Worm (Caenorhabditis elegans) whole organism, late embryonic: ENCODE measurements around the gene srbc-58.

ENCODE experiments used
- C38D4.7 ChIP-seq: fragments of 200-800 bp; sonication (Bioruptor generic); optimal IDR thresholded peaks from 2 replicates; lab custom pipeline; 2018; ENCODE audit warnings: mild to moderate bottlenecking, missing genetic modification characterization, moderate library complexity, missing compliant biosample characterization
- F13H6.1 ChIP-seq: sonication (generic microtip); optimal IDR thresholded peaks from 2 replicates; lab custom pipeline; 2016; ENCODE audit warnings: missing genetic modification characterization, missing compliant biosample characterization
- K02D7.2 ChIP-seq: sonication (generic microtip); optimal IDR thresholded peaks from 2 replicates; lab custom pipeline; 2017; ENCODE audit warnings: mild to moderate bottlenecking, missing genetic modification characterization, missing compliant biosample characterization
- T23F11.4 ChIP-seq: fragments of 200-800 bp; sonication (Bioruptor generic); optimal IDR thresholded peaks from 2 replicates; lab custom pipeline; 2018; ENCODE audit warnings: mild to moderate bottlenecking, missing genetic modification characterization, missing compliant biosample characterization
- Y22D7AL.16 ChIP-seq: sonication (generic microtip); optimal IDR thresholded peaks from 2 replicates; lab custom pipeline; 2016; ENCODE audit warnings: missing genetic modification characterization, missing compliant biosample characterization
- ama-1 ChIP-seq: fragments of 150-350 bp; optimal IDR thresholded peaks from 2 replicates; lab custom pipeline; 2014
- ceh-18 ChIP-seq: sonication (generic microtip); optimal IDR thresholded peaks from 2 replicates; lab custom pipeline; 2016; ENCODE audit warnings: missing genetic modification characterization, missing compliant biosample characterization
- ceh-19 ChIP-seq: fragments of 200-800 bp; sonication (Bioruptor generic); optimal IDR thresholded peaks from 2 replicates; lab custom pipeline; 2018; ENCODE audit warnings: mild to moderate bottlenecking, missing genetic modification characterization, missing compliant biosample characterization
- ceh-2 ChIP-seq: sonication (generic microtip); optimal IDR thresholded peaks from 2 replicates; lab custom pipeline; 2016; ENCODE audit warnings: missing genotype, missing genetic modification characterization, missing compliant biosample characterization
- ceh-24 ChIP-seq: sonication (generic microtip); optimal IDR thresholded peaks from 2 replicates; lab custom pipeline; 2016; ENCODE audit warnings: mild to moderate bottlenecking, missing genetic modification characterization, missing compliant biosample characterization
- ceh-30 ChIP-seq: fragments of 150-350 bp; optimal IDR thresholded peaks from 2 replicates; lab custom pipeline; 2014; ENCODE audit warnings: missing biosample characterization, missing genetic modification characterization
- ceh-31 ChIP-seq: sonication (generic microtip); optimal IDR thresholded peaks from 2 replicates; lab custom pipeline; 2016; ENCODE audit warnings: missing genetic modification characterization, missing compliant biosample characterization
- ceh-34 ChIP-seq: sonication (generic microtip); optimal IDR thresholded peaks from 2 replicates; lab custom pipeline; 2016; ENCODE audit warnings: mild to moderate bottlenecking, missing genetic modification characterization, missing compliant biosample characterization
- ceh-45 ChIP-seq: fragments of 200-800 bp; sonication (Bioruptor generic); IDR thresholded peaks from 2 replicates; pipeline ENCODE4 v1.3.6; 2022; ENCODE audit warnings: missing genetic modification reagents, missing genetic modification characterization, missing compliant biosample characterization
- ceh-48 ChIP-seq: sonication (generic microtip); optimal IDR thresholded peaks from 2 replicates; lab custom pipeline; 2016; ENCODE audit warnings: missing genetic modification characterization, inconsistent platforms, missing compliant biosample characterization
- ceh-9 ChIP-seq: sonication (generic microtip); optimal IDR thresholded peaks from 2 replicates; lab custom pipeline; 2016; ENCODE audit warnings: mild to moderate bottlenecking, missing genetic modification characterization, inconsistent platforms, missing compliant biosample characterization
- che-1 ChIP-seq: sonication (generic microtip); optimal IDR thresholded peaks from 2 replicates; lab custom pipeline; 2016; ENCODE audit warnings: mild to moderate bottlenecking, missing genetic modification characterization, missing compliant biosample characterization
- dmd-4 ChIP-seq: sonication (generic microtip); optimal IDR thresholded peaks from 2 replicates; lab custom pipeline; 2016; ENCODE audit warnings: borderline replicate concordance, missing genetic modification characterization, missing compliant biosample characterization
- dve-1 ChIP-seq: sonication (generic microtip); optimal IDR thresholded peaks from 2 replicates; lab custom pipeline; 2017; ENCODE audit warnings: antibody characterized with exemption, mild to moderate bottlenecking, missing genetic modification characterization, missing compliant biosample characterization
- elt-2 ChIP-seq: sonication (generic microtip); optimal IDR thresholded peaks from 2 replicates; lab custom pipeline; 2016; ENCODE audit warnings: missing genetic modification reagents, missing genetic modification characterization, missing compliant biosample characterization
- elt-4 ChIP-seq: sonication (generic microtip); optimal IDR thresholded peaks from 2 replicates; lab custom pipeline; 2016; ENCODE audit warnings: missing genetic modification characterization, missing compliant biosample characterization
- fkh-6 ChIP-seq: sonication (generic microtip); optimal IDR thresholded peaks from 2 replicates; lab custom pipeline; 2016; ENCODE audit warnings: missing genetic modification characterization, missing compliant biosample characterization
- hlh-15 ChIP-seq: sonication (generic microtip); optimal IDR thresholded peaks from 2 replicates; lab custom pipeline; 2016; ENCODE audit warnings: missing genetic modification characterization, missing compliant biosample characterization
- hlh-30 ChIP-seq: sonication (generic microtip); optimal IDR thresholded peaks from 2 replicates; lab custom pipeline; 2017; ENCODE audit warnings: antibody characterized with exemption, missing genetic modification characterization, missing compliant biosample characterization; ENCODE audit not compliant: insufficient read depth
- hlh-8 ChIP-seq: sonication (generic microtip); optimal IDR thresholded peaks from 2 replicates; lab custom pipeline; 2016; ENCODE audit warnings: missing genotype, missing genetic modification characterization, missing compliant biosample characterization
- lim-6 ChIP-seq: sonication (generic microtip); optimal IDR thresholded peaks from 2 replicates; lab custom pipeline; 2016; ENCODE audit warnings: missing genetic modification characterization, missing compliant biosample characterization
- nfya-1 ChIP-seq: sonication (generic microtip); optimal IDR thresholded peaks from 2 replicates; lab custom pipeline; 2017; ENCODE audit warnings: missing genetic modification characterization, mild to moderate bottlenecking, missing compliant biosample characterization, antibody characterized with exemption, moderate library complexity
- nhr-232 ChIP-seq: sonication (generic microtip); optimal IDR thresholded peaks from 2 replicates; lab custom pipeline; 2016; ENCODE audit warnings: missing genetic modification characterization, missing compliant biosample characterization
- odd-2 ChIP-seq: sonication (generic microtip); optimal IDR thresholded peaks from 2 replicates; lab custom pipeline; 2017; ENCODE audit warnings: antibody characterized with exemption, mild to moderate bottlenecking, missing genetic modification characterization, missing compliant biosample characterization
- pax-1 ChIP-seq: fragments of 150-350 bp; optimal IDR thresholded peaks from 2 replicates; lab custom pipeline; 2014; ENCODE audit warnings: missing biosample characterization, missing genetic modification characterization
- pha-4 ChIP-seq: fragments of 150-350 bp; optimal IDR thresholded peaks from 2 replicates; lab custom pipeline; 2018; ENCODE audit warnings: missing biosample characterization, missing genetic modification reagents, missing genetic modification characterization
- ref-2 ChIP-seq: sonication (generic microtip); optimal IDR thresholded peaks from 2 replicates; lab custom pipeline; 2016; ENCODE audit warnings: missing genetic modification characterization, missing compliant biosample characterization
- rnt-1 ChIP-seq: sonication (generic microtip); optimal IDR thresholded peaks from 2 replicates; lab custom pipeline; 2016; ENCODE audit warnings: missing genetic modification characterization, missing compliant biosample characterization
- sdc-2 ChIP-seq: sonication (generic microtip); optimal IDR thresholded peaks from 2 replicates; lab custom pipeline; 2016; ENCODE audit warnings: missing genotype, missing genetic modification characterization, missing compliant biosample characterization
- sox-4 ChIP-seq: sonication (generic microtip); optimal IDR thresholded peaks from 2 replicates; lab custom pipeline; 2017; ENCODE audit warnings: mild to moderate bottlenecking, missing genetic modification characterization, inconsistent platforms, missing compliant biosample characterization
- syd-9 ChIP-seq: sonication (generic microtip); optimal IDR thresholded peaks from 2 replicates; lab custom pipeline; 2016; ENCODE audit warnings: mild to moderate bottlenecking, missing genetic modification characterization, moderate library complexity, missing compliant biosample characterization
- unc-42 ChIP-seq: sonication (generic microtip); optimal IDR thresholded peaks from 2 replicates; lab custom pipeline; 2016; ENCODE audit warnings: missing genotype, missing genetic modification characterization, missing compliant biosample characterization
- unc-55 ChIP-seq: sonication (generic microtip); optimal IDR thresholded peaks from 2 replicates; lab custom pipeline; 2017; ENCODE audit warnings: missing biosample characterization, missing genetic modification reagents, missing genetic modification characterization
- zip-5 ChIP-seq: sonication (generic microtip); optimal IDR thresholded peaks from 2 replicates; lab custom pipeline; 2016; ENCODE audit warnings: missing genetic modification characterization, missing compliant biosample characterization

The srbc-58 gene

ce11 chrV:761235-761634, 13.6 kb upstream of the srbc-58 start, which contains the start of gene C05E4.15:
Gene C05E4.15, minus strand, starts transcription at chrV:761335.
- TF ChIP-seq pha-4 (tag; lab: Kevin White, UChicago) (no peak), ref-2 (tag; lab: Kevin White, UChicago) (no peak), ceh-30 (tag; lab: Kevin White, UChicago) (no peak), rnt-1 (tag; lab: Kevin White, UChicago) (no peak), syd-9 (tag; lab: Kevin White, UChicago) (no peak), ceh-19 (GFP tag; lab: Kevin White, UChicago) (no peak)

- TF ChIP-seq unc-55 (GFP tag; lab: Kevin White, UChicago) (no peak), dmd-4 (tag; lab: Kevin White, UChicago) (no peak), lim-6 (no peak), ceh-31 (tag; lab: Kevin White, UChicago) (no peak), elt-4 (tag; lab: Kevin White, UChicago) (no peak), Y22D7AL.16 (tag; lab: Kevin White, UChicago) (no peak), ceh-2 (tag; lab: Kevin White, UChicago) (no peak), sdc-2 (tag; lab: Kevin White, UChicago) (no peak)
Measured at ce11 chrV:761882-762281, 12.9 kb upstream of the srbc-58 start, which contains the start of gene C05E4.12. Gene C05E4.12, minus strand, starts transcription at chrV:761982.

- TF ChIP-seq ceh-24 (tag; lab: Kevin White, UChicago) (no peak), T23F11.4 (GFP tag; lab: Kevin White, UChicago) (no peak), che-1 (tag; lab: Kevin White, UChicago) (no peak), ref-2 (tag; lab: Kevin White, UChicago) (no peak), C38D4.7 (GFP tag; lab: Kevin White, UChicago) (no peak), odd-2 (tag; lab: Kevin White, UChicago) (no peak), lim-6 (no peak), ceh-9 (no peak), dmd-4 (tag; lab: Kevin White, UChicago) (no peak), nhr-232 (tag; lab: Kevin White, UChicago) (no peak), fkh-6 (tag; lab: Kevin White, UChicago) (no peak), sox-4 (tag; lab: Kevin White, UChicago) (no peak)
Measured at ce11 chrV:762340-762739, 12.5 kb upstream of the srbc-58 start, which contains the start of gene srp-2. Gene srp-2, plus strand, starts transcription at chrV:762640.

- TF ChIP-seq hlh-30 (peak; percentile 22), ceh-34 (no peak), hlh-15 (tag; lab: Kevin White, UChicago) (no peak)
Measured at ce11 chrV:764732-765131, 10.1 kb upstream of the srbc-58 start, which contains the start of gene str-238. Gene str-238, plus strand, starts transcription at chrV:765032.

- TF ChIP-seq ref-2 (tag; lab: Kevin White, UChicago): no peak
- TF ChIP-seq odd-2 (tag; lab: Kevin White, UChicago): no peak
- TF ChIP-seq fkh-6 (tag; lab: Kevin White, UChicago): no peak
- TF ChIP-seq nhr-232 (tag; lab: Kevin White, UChicago): no peak
- no peak for TF ChIP-seq F13H6.1 (tag; lab: Kevin White, UChicago)
- no peak for TF ChIP-seq K02D7.2 (tag; lab: Kevin White, UChicago)
- TF ChIP-seq ceh-45 (GFP tag; lab: Robert Waterston, UW): no peak
- TF ChIP-seq, all 69 proteins: peak for 0
Measured at ce11 chrV:772210-772609, 2.6 kb upstream of the srbc-58 start.

ce11 chrV:773256-773655, 1.5 kb upstream of the srbc-58 start, which contains the start of gene sti-1:
Gene sti-1, plus strand, starts transcription at chrV:773518.
- TF ChIP-seq zip-5 (tag; lab: Kevin White, UChicago): no peak
- TF ChIP-seq elt-2 (tag; lab: Kevin White, UChicago): peak; percentile 44
- no peak for TF ChIP-seq hlh-8 (tag; lab: Kevin White, UChicago)
- TF ChIP-seq ceh-48 (tag; lab: Kevin White, UChicago): peak; percentile 10
- no peak for TF ChIP-seq hlh-30
- peak; percentile 83 for TF ChIP-seq nfya-1 (tag; lab: Kevin White, UChicago)
- no peak for TF ChIP-seq ref-2 (tag; lab: Kevin White, UChicago)
- peak; percentile 77 for TF ChIP-seq unc-55 (GFP tag; lab: Kevin White, UChicago)
- TF ChIP-seq nhr-232 (tag; lab: Kevin White, UChicago): no peak
- no peak for TF ChIP-seq pha-4 (tag; lab: Kevin White, UChicago)
- peak; percentile 64 for TF ChIP-seq unc-42
- TF ChIP-seq ama-1 (lab: Kevin White, UChicago): no peak
- peak; percentile 61 for TF ChIP-seq ceh-31 (tag; lab: Kevin White, UChicago)
- TF ChIP-seq dve-1: peak; percentile 36
- no peak for TF ChIP-seq rnt-1 (tag; lab: Kevin White, UChicago)
- TF ChIP-seq ceh-45 (GFP tag; lab: Robert Waterston, UW): no peak
- TF ChIP-seq pax-1: peak; percentile 24
- TF ChIP-seq ceh-18: peak; percentile 32
- TF ChIP-seq, all 69 proteins: peak for 9
